Fruit fly (Drosophila melanogaster) Kc167 (cell line): ENCODE data around the gene CG10862.

Source experiments
- Myc ChIP-seq: fragments of >200 bp; optimal IDR thresholded peaks from 2 replicates; lab custom pipeline; 2017; ENCODE audit warnings: missing external identifiers
- Sin3A ChIP-seq: fragments of >200 bp; optimal IDR thresholded peaks from 2 replicates; lab custom pipeline; 2018; ENCODE audit warnings: missing external identifiers
- h ChIP-seq: fragments of >200 bp; optimal IDR thresholded peaks from 3 replicates; lab custom pipeline; 2018; ENCODE audit warnings: missing external identifiers
- insv ChIP-seq: fragments of >200 bp; optimal IDR thresholded peaks from 3 replicates; lab custom pipeline; 2018; ENCODE audit warnings: missing external identifiers
- psq ChIP-seq: fragments of >200 bp; optimal IDR thresholded peaks from 2 replicates; lab custom pipeline; 2017; ENCODE audit warnings: missing external identifiers
- ttk ChIP-seq: sonication (Bioruptor generic); optimal IDR thresholded peaks from 2 replicates; lab custom pipeline; 2017; ENCODE audit warnings: missing external identifiers

The CG10862 gene

dm6 chr3L:3654671-3655070, at the start of gene CG10862:
CG10862 (minus strand) TSS chr3L:3654771.
- no peak for TF ChIP-seq insv (lab: Kevin White, UChicago)
- TF ChIP-seq ttk: no peak
- no peak for TF ChIP-seq psq (lab: Kevin White, UChicago)
- no peak for TF ChIP-seq Sin3A (lab: Kevin White, UChicago)
- TF ChIP-seq Myc (lab: Kevin White, UChicago): no peak
- TF ChIP-seq h (lab: Kevin White, UChicago): no peak

- no peak for TF ChIP-seq psq (lab: Kevin White, UChicago)
Observed at dm6 chr3L:3702489-3702888, 47.9 kb upstream of the CG10862 start.

dm6 chr3L:3702033-3702432, 47.5 kb upstream of the CG10862 start:
- TF ChIP-seq Myc (lab: Kevin White, UChicago) (no peak), h (lab: Kevin White, UChicago) (no peak), insv (lab: Kevin White, UChicago) (no peak), Sin3A (lab: Kevin White, UChicago) (no peak), ttk (no peak), psq (lab: Kevin White, UChicago) (no peak)

- TF ChIP-seq Myc (lab: Kevin White, UChicago): no peak
- TF ChIP-seq h (lab: Kevin White, UChicago): no peak
- TF ChIP-seq Sin3A (lab: Kevin White, UChicago): no peak
- TF ChIP-seq ttk: no peak
- TF ChIP-seq psq (lab: Kevin White, UChicago): no peak
- no peak for TF ChIP-seq insv (lab: Kevin White, UChicago)
Observed at dm6 chr3L:3695379-3695778, 40.8 kb upstream of the CG10862 start.

- TF ChIP-seq Sin3A (lab: Kevin White, UChicago): no peak
- TF ChIP-seq h (lab: Kevin White, UChicago): no peak
- TF ChIP-seq psq (lab: Kevin White, UChicago): no peak
- no peak for TF ChIP-seq ttk
- TF ChIP-seq insv (lab: Kevin White, UChicago): no peak
- TF ChIP-seq Myc (lab: Kevin White, UChicago): no peak
Observed at dm6 chr3L:3691639-3692038, 37.1 kb upstream of the CG10862 start.

- TF ChIP-seq h (lab: Kevin White, UChicago): no peak
- no peak for TF ChIP-seq psq (lab: Kevin White, UChicago)
- no peak for TF ChIP-seq Sin3A (lab: Kevin White, UChicago)
- TF ChIP-seq Myc (lab: Kevin White, UChicago): no peak
- no peak for TF ChIP-seq ttk
- no peak for TF ChIP-seq insv (lab: Kevin White, UChicago)
Observed at dm6 chr3L:3690085-3690484, 35.5 kb upstream of the CG10862 start.

dm6 chr3L:3686274-3686673, 31.7 kb upstream of the CG10862 start:
- no peak for TF ChIP-seq h (lab: Kevin White, UChicago)
- TF ChIP-seq Sin3A (lab: Kevin White, UChicago): no peak
- no peak for TF ChIP-seq insv (lab: Kevin White, UChicago)
- no peak for TF ChIP-seq psq (lab: Kevin White, UChicago)
- TF ChIP-seq ttk: no peak
- TF ChIP-seq Myc (lab: Kevin White, UChicago): no peak

dm6 chr3L:3684004-3684403, 29.4 kb upstream of the CG10862 start:
- TF ChIP-seq Sin3A (lab: Kevin White, UChicago) (no peak), ttk (no peak), Myc (lab: Kevin White, UChicago) (no peak), insv (lab: Kevin White, UChicago) (no peak), h (lab: Kevin White, UChicago) (no peak), psq (lab: Kevin White, UChicago) (no peak)

dm6 chr3L:3678375-3678774, 23.8 kb upstream of the CG10862 start:
- TF ChIP-seq h (lab: Kevin White, UChicago) (no peak), ttk (no peak), Sin3A (lab: Kevin White, UChicago) (no peak)

dm6 chr3L:3672490-3673107, 18.0 kb upstream of the CG10862 start:
- TF ChIP-seq psq (lab: Kevin White, UChicago) (no peak), insv (lab: Kevin White, UChicago) (no peak), Sin3A (lab: Kevin White, UChicago) (no peak), h (lab: Kevin White, UChicago) (no peak), Myc (lab: Kevin White, UChicago) (no peak), ttk (no peak)

dm6 chr3L:3667594-3667993, 13.0 kb upstream of the CG10862 start:
- TF ChIP-seq insv (lab: Kevin White, UChicago) (no peak), h (lab: Kevin White, UChicago) (no peak), ttk (no peak), Sin3A (lab: Kevin White, UChicago) (no peak), psq (lab: Kevin White, UChicago) (no peak), Myc (lab: Kevin White, UChicago) (no peak)

- TF ChIP-seq ttk (no peak), psq (lab: Kevin White, UChicago) (no peak), Sin3A (lab: Kevin White, UChicago) (no peak), h (lab: Kevin White, UChicago) (no peak), Myc (lab: Kevin White, UChicago) (no peak), insv (lab: Kevin White, UChicago) (no peak)
Observed at dm6 chr3L:3665288-3666210, 11.0 kb upstream of the CG10862 start.
